Worm (Caenorhabditis elegans) whole organism, mixed stage, embryonic: ENCODE measurements around the gene cyp-14A2.

Experiments used
- ceh-43 ChIP-seq: fragments of 200-800 bp; sonication (Bioruptor generic); optimal IDR thresholded peaks from 2 replicates; lab custom pipeline; 2018; ENCODE audit warnings: mild to moderate bottlenecking, missing genetic modification characterization, moderate library complexity, missing compliant biosample characterization
- ceh-83 ChIP-seq: fragments of 200-800 bp; sonication (Bioruptor generic); optimal IDR thresholded peaks from 2 replicates; lab custom pipeline; 2018; ENCODE audit warnings: mild to moderate bottlenecking, missing genetic modification characterization, missing compliant biosample characterization
- ces-1 ChIP-seq: fragments of 150-350 bp; optimal IDR thresholded peaks from 2 replicates; lab custom pipeline; 2014; ENCODE audit warnings: missing biosample characterization, missing genetic modification reagents, missing genetic modification characterization
- elt-3 ChIP-seq: fragments of 150-350 bp; optimal IDR thresholded peaks from 2 replicates; lab custom pipeline; 2014; ENCODE audit warnings: missing biosample characterization, missing genetic modification characterization
- nhr-12 ChIP-seq: fragments of 150-350 bp; optimal IDR thresholded peaks from 2 replicates; lab custom pipeline; 2014; ENCODE audit warnings: missing biosample characterization, missing genetic modification characterization
- nhr-237 ChIP-seq: fragments of 150-350 bp; optimal IDR thresholded peaks from 2 replicates; lab custom pipeline; 2014; ENCODE audit warnings: missing biosample characterization, missing genetic modification characterization
- nhr-28 ChIP-seq: fragments of 150-350 bp; optimal IDR thresholded peaks from 2 replicates; lab custom pipeline; 2014; ENCODE audit warnings: missing biosample characterization, missing genetic modification characterization
- sem-2 ChIP-seq: fragments of 200-800 bp; sonication (Bioruptor generic); optimal IDR thresholded peaks from 2 replicates; lab custom pipeline; 2018; ENCODE audit warnings: mild to moderate bottlenecking, missing genetic modification characterization, missing compliant biosample characterization
- sptf-1 ChIP-seq: sonication (generic microtip); optimal IDR thresholded peaks from 2 replicates; lab custom pipeline; 2017; ENCODE audit warnings: mild to moderate bottlenecking, missing genetic modification characterization, moderate library complexity, missing compliant biosample characterization
- unc-39 ChIP-seq: fragments of 150-350 bp; optimal IDR thresholded peaks from 2 replicates; lab custom pipeline; 2014; ENCODE audit warnings: missing biosample characterization, missing genetic modification characterization
- ztf-11 ChIP-seq: fragments of 150-350 bp; optimal IDR thresholded peaks from 2 replicates; lab custom pipeline; 2014; ENCODE audit warnings: missing biosample characterization, missing genetic modification characterization

ce11 chrX:13293023-13293422, 23.5 kb upstream of the cyp-14A2 start:
- TF ChIP-seq nhr-12 (tag; lab: Kevin White, UChicago), result no peak
- no peak for TF ChIP-seq sem-2 (GFP tag; lab: Kevin White, UChicago)
- no peak for TF ChIP-seq ces-1 (GFP tag; lab: Kevin White, UChicago)
- no peak for TF ChIP-seq sptf-1 (tag; lab: Kevin White, UChicago)
- no peak for TF ChIP-seq nhr-28 (tag; lab: Kevin White, UChicago)
- TF ChIP-seq ceh-83 (GFP tag; lab: Kevin White, UChicago), result no peak
- TF ChIP-seq unc-39 (tag; lab: Kevin White, UChicago), result no peak
- no peak for TF ChIP-seq ceh-43 (GFP tag; lab: Kevin White, UChicago)
- no peak for TF ChIP-seq elt-3
- TF ChIP-seq ztf-11, result no peak
- no peak for TF ChIP-seq nhr-237 (tag; lab: Kevin White, UChicago)
